Fruit fly (Drosophila melanogaster): ENCODE results near the gene CG32452.

The CG32452 gene

dm6 chr3L:22721991-22722390 lies 4.5 kb downstream of the CG32452 start, which contains the start of gene CG14451:
Gene CG14451, minus strand, starts transcription at chr3L:22722091.
- TF ChIP-seq CTCF (optimal IDR thresholded peaks at IDR 0.05): no peak
- TF ChIP-seq CG8478 (optimal IDR thresholded peaks at IDR 0.05): no peak

- TF ChIP-seq CG8478 (optimal IDR thresholded peaks at IDR 0.05) (no peak), CTCF (optimal IDR thresholded peaks at IDR 0.05) (no peak)
Measured at dm6 chr3L:22724046-22724771, 6.7 kb downstream of the CG32452 start.

- TF ChIP-seq CTCF (optimal IDR thresholded peaks at IDR 0.05) (no peak), CG8478 (optimal IDR thresholded peaks at IDR 0.05) (no peak)
Measured at dm6 chr3L:22727739-22728335, 10.3 kb downstream of the CG32452 start, which contains the start of the genes CG14450 and CG11367. Gene CG14450, minus strand, starts transcription at chr3L:22727789. Gene CG11367, plus strand, starts transcription at chr3L:22728111.

- TF ChIP-seq CTCF (optimal IDR thresholded peaks at IDR 0.05): no peak
- no peak for TF ChIP-seq CG8478 (optimal IDR thresholded peaks at IDR 0.05)
Measured at dm6 chr3L:22729466-22729865, 11.9 kb downstream of the CG32452 start, which contains the start of gene CG32454. Gene CG32454, plus strand, starts transcription at chr3L:22729766.

- TF ChIP-seq CTCF (optimal IDR thresholded peaks at IDR 0.05): no peak
- no peak for TF ChIP-seq CG8478 (optimal IDR thresholded peaks at IDR 0.05)
Measured at dm6 chr3L:22731393-22731792, 13.9 kb downstream of the CG32452 start.

- TF ChIP-seq CG8478 (optimal IDR thresholded peaks at IDR 0.05) (no peak), CTCF (optimal IDR thresholded peaks at IDR 0.05) (no peak)
Measured at dm6 chr3L:22733607-22734006, 16.1 kb downstream of the CG32452 start.

dm6 chr3L:22737732-22738611 lies 20.4 kb downstream of the CG32452 start, which contains the start of gene CG11241:
Gene CG11241, minus strand, starts transcription at chr3L:22738420.
- no peak for TF ChIP-seq CTCF (optimal IDR thresholded peaks at IDR 0.05)
- TF ChIP-seq CG8478 (optimal IDR thresholded peaks at IDR 0.05): no peak

- TF ChIP-seq CG8478 (optimal IDR thresholded peaks at IDR 0.05) (no peak), CTCF (optimal IDR thresholded peaks at IDR 0.05) (no peak)
Measured at dm6 chr3L:22741389-22742120, 24.0 kb downstream of the CG32452 start, which contains the start of gene CG7369. Gene CG7369, plus strand, starts transcription at chr3L:22741793.

- TF ChIP-seq CG8478 (optimal IDR thresholded peaks at IDR 0.05) (no peak), CTCF (optimal IDR thresholded peaks at IDR 0.05) (no peak)
Measured at dm6 chr3L:22742121-22742531, 24.6 kb downstream of the CG32452 start.

- no peak for TF ChIP-seq CG8478 (optimal IDR thresholded peaks at IDR 0.05)
- TF ChIP-seq CTCF (optimal IDR thresholded peaks at IDR 0.05): no peak
Measured at dm6 chr3L:22742945-22743582, 25.5 kb downstream of the CG32452 start.

- TF ChIP-seq CTCF (optimal IDR thresholded peaks at IDR 0.05) (peak; percentile 37 to 46), CG8478 (optimal IDR thresholded peaks at IDR 0.05) (no peak)
Measured at dm6 chr3L:22749147-22749550, 31.6 kb downstream of the CG32452 start, which contains the start of gene SPoCk. Gene SPoCk, plus strand, starts transcription at chr3L:22749444.

- TF ChIP-seq CG8478 (optimal IDR thresholded peaks at IDR 0.05): no peak
- no peak for TF ChIP-seq CTCF (optimal IDR thresholded peaks at IDR 0.05)
Measured at dm6 chr3L:22749987-22750386, 32.5 kb downstream of the CG32452 start.

All from S2 (cell line).